Worm (Caenorhabditis elegans): ENCODE results near the gene F28C10.1.

DNA sequence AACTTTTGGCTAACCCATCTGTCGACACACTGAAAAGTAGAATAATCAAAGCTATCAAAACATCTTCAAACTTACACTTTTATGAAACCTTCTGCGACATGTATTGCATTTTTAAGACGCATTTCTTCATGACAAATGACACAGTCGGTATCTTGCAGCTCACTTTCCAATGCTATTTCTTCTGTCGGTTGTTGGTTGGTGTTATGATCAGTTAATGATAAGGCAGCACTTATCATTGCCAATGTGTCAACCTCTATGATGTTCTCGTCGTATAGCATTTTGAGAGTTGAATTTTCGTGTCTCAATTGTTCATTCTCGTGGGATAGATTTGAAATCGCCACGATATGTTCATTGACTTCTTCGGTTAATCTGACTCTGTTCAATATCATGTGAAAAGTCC lies 10.5 kb downstream of the F28C10.1 start:
- TF ChIP-seq ceh-13 (GFP tag; optimal IDR thresholded peaks at IDR 0.05) = no peak
- TF ChIP-seq ama-1 (optimal IDR thresholded peaks at IDR 0.05) = no peak
- TF ChIP-seq flt-1 (GFP tag; IDR thresholded peaks at IDR 0.05) = no peak
- TF ChIP-seq tbx-11 (GFP tag; IDR thresholded peaks at IDR 0.05) = no peak
- TF ChIP-seq pes-1 (GFP tag; IDR thresholded peaks at IDR 0.05) = no peak

Data from whole organism, early embryonic.